Fruit fly (Drosophila melanogaster) whole organism, embryonic: Measurements from ENCODE around the gene tweek.
A peak's percentile ranks its signal among the peaks of the same experiment; 100 is the strongest.

Experiments
- Atf-2 ChIP-seq: fragments of 200-800 bp; sonication (Bioruptor generic); optimal IDR thresholded peaks from 2 replicates; lab custom pipeline; 2016; ENCODE audit warnings: missing biosample characterization, missing genetic modification characterization
- Blimp-1 ChIP-seq: fragments of 200-800 bp; sonication (Bioruptor generic); optimal IDR thresholded peaks from 3 replicates; lab custom pipeline; 2018; ENCODE audit warnings: missing biosample characterization, missing genetic modification characterization, mild to moderate bottlenecking, moderate library complexity, missing genetic modification reagents
- CG11085 ChIP-seq: fragments of 200-800 bp; sonication (Bioruptor generic); IDR thresholded peaks from 2 replicates; pipeline ENCODE4 v1.3.6; 2022; ENCODE audit warnings: missing biosample characterization, missing genetic modification characterization
- CG11398 ChIP-seq: fragments of 200-800 bp; sonication (Bioruptor generic); optimal IDR thresholded peaks from 2 replicates; lab custom pipeline; 2016; ENCODE audit warnings: missing biosample characterization, missing genetic modification characterization
- CG11504 ChIP-seq: fragments of 200-800 bp; sonication (Bioruptor generic); optimal IDR thresholded peaks from 3 replicates; lab custom pipeline; 2019; ENCODE audit warnings: missing biosample characterization, mild to moderate bottlenecking, missing genetic modification characterization, moderate library complexity
- CG12219 ChIP-seq: fragments of 200-800 bp; sonication (Bioruptor generic); optimal IDR thresholded peaks from 3 replicates; lab custom pipeline; 2018; ENCODE audit warnings: missing biosample characterization, mild to moderate bottlenecking, missing genetic modification characterization
- CG13287 ChIP-seq: fragments of 200-800 bp; sonication (Bioruptor generic); IDR thresholded peaks from 2 replicates; pipeline ENCODE4 v1.3.6; 2022; ENCODE audit warnings: missing biosample characterization, missing genetic modification characterization; ENCODE audit not compliant: partially characterized antibody
- CG14965 ChIP-seq: fragments of 200-800 bp; sonication (Bioruptor generic); optimal IDR thresholded peaks from 2 replicates; lab custom pipeline; 2016; ENCODE audit warnings: missing biosample characterization, missing genetic modification characterization, borderline replicate concordance
- CG15011 ChIP-seq: fragments of 200-800 bp; sonication (Bioruptor generic); optimal IDR thresholded peaks from 3 replicates; lab custom pipeline; 2018; ENCODE audit warnings: missing biosample characterization, mild to moderate bottlenecking, missing genetic modification characterization
- CG15601 ChIP-seq: fragments of 200-800 bp; sonication (Bioruptor generic); optimal IDR thresholded peaks from 3 replicates; lab custom pipeline; 2019; ENCODE audit warnings: missing biosample characterization, mild to moderate bottlenecking, missing genetic modification characterization, moderate library complexity
- CG17361 ChIP-seq: fragments of 200-800 bp; sonication (Bioruptor generic); IDR thresholded peaks from 3 replicates; pipeline ENCODE4 v1.3.6; 2022; ENCODE audit warnings: missing biosample characterization, missing genetic modification characterization
- CG1832 ChIP-seq: fragments of 200-800 bp; sonication (Bioruptor generic); optimal IDR thresholded peaks from 2 replicates; lab custom pipeline; 2017; ENCODE audit warnings: missing biosample characterization, mild to moderate bottlenecking, missing genetic modification characterization, inconsistent platforms
- CG18619 ChIP-seq: fragments of 200-800 bp; sonication (Bioruptor generic); optimal IDR thresholded peaks from 3 replicates; lab custom pipeline; 2017; ENCODE audit warnings: missing biosample characterization, mild to moderate bottlenecking, missing genetic modification characterization
- CG2712 ChIP-seq: fragments of 200-800 bp; optimal IDR thresholded peaks from 3 replicates; lab custom pipeline; 2019; ENCODE audit warnings: missing biosample characterization, mild to moderate bottlenecking, missing genetic modification characterization, moderate library complexity
- CG32532 ChIP-seq: fragments of 200-800 bp; sonication (Bioruptor generic); IDR thresholded peaks from 2 replicates; pipeline ENCODE4 v1.3.6; 2022; ENCODE audit warnings: missing biosample characterization, missing genetic modification characterization
- CG33557 ChIP-seq: fragments of 200-800 bp; sonication (Bioruptor generic); optimal IDR thresholded peaks from 2 replicates; lab custom pipeline; 2019; ENCODE audit warnings: missing biosample characterization, mild to moderate bottlenecking, missing genetic modification characterization, moderate library complexity
- CG4328 ChIP-seq: fragments of 200-800 bp; sonication (Bioruptor generic); optimal IDR thresholded peaks from 3 replicates; lab custom pipeline; 2017; ENCODE audit warnings: missing biosample characterization, missing genetic modification reagents, missing genetic modification characterization
- CG6683 ChIP-seq: fragments of 200-800 bp; sonication (Bioruptor generic); optimal IDR thresholded peaks from 2 replicates; lab custom pipeline; 2017; ENCODE audit warnings: missing biosample characterization, mild to moderate bottlenecking, missing genetic modification characterization, missing genetic modification reagents
- CG8290 ChIP-seq, 3 experiments: fragments of 200-800 bp; sonication (Bioruptor generic); optimal IDR thresholded peaks; 2 replicates each; lab custom pipeline; 2016 to 2019; ENCODE audit warnings: missing biosample characterization in 3 of 3, missing genetic modification characterization in 3 of 3, mild to moderate bottlenecking in 2 of 3, moderate library complexity in 1 of 3
- CTCF ChIP-seq: fragments of 200-800 bp; sonication (Bioruptor generic); optimal IDR thresholded peaks from 2 replicates; lab custom pipeline; 2017; ENCODE audit warnings: missing biosample characterization, mild to moderate bottlenecking, missing genetic modification characterization, moderate library complexity
- Chrac-16 ChIP-seq: fragments of 200-800 bp; sonication (Bioruptor generic); optimal IDR thresholded peaks from 3 replicates; lab custom pipeline; 2016; ENCODE audit warnings: missing biosample characterization, missing genetic modification characterization
- Drgx ChIP-seq: fragments of 200-800 bp; sonication (Bioruptor generic); IDR thresholded peaks from 2 replicates; pipeline ENCODE4 v1.3.6; 2022; ENCODE audit warnings: missing biosample characterization, missing genetic modification characterization
- Fer1 ChIP-seq: fragments of 200-800 bp; sonication (Bioruptor generic); optimal IDR thresholded peaks from 2 replicates; lab custom pipeline; 2017; ENCODE audit warnings: missing biosample characterization, mild to moderate bottlenecking, missing genetic modification characterization
- H2.0 ChIP-seq: fragments of 200-800 bp; sonication (Bioruptor generic); IDR thresholded peaks from 2 replicates; pipeline ENCODE4 v1.3.6; 2022; ENCODE audit warnings: missing biosample characterization, missing genetic modification characterization
- HmgZ ChIP-seq: fragments of 200-800 bp; sonication (Bioruptor generic); optimal IDR thresholded peaks from 2 replicates; lab custom pipeline; 2018; ENCODE audit warnings: missing biosample characterization, mild to moderate bottlenecking, missing genetic modification characterization
- Lim3 ChIP-seq: fragments of 200-800 bp; sonication (Bioruptor generic); IDR thresholded peaks from 2 replicates; pipeline ENCODE4 v1.3.6; 2022; ENCODE audit warnings: missing biosample characterization, missing genetic modification characterization
- MBD-R2 ChIP-seq: fragments of 200-800 bp; sonication (Bioruptor generic); IDR thresholded peaks from 2 replicates; pipeline ENCODE4 v1.3.6; 2022; ENCODE audit warnings: missing biosample characterization, missing genetic modification characterization
- Med ChIP-seq: fragments of 200-800 bp; sonication (Bioruptor generic); peaks from one replicate; lab custom pipeline; 2016; ENCODE audit warnings: missing biosample characterization, missing genetic modification characterization, mild to moderate bottlenecking, inconsistent platforms, moderate library complexity
- NC2β ChIP-seq: fragments of 200-800 bp; sonication (Bioruptor generic); optimal IDR thresholded peaks from 2 replicates; lab custom pipeline; 2016; ENCODE audit warnings: missing biosample characterization, missing genetic modification characterization
- Optix ChIP-seq: fragments of 200-800 bp; sonication (Bioruptor generic); IDR thresholded peaks from 3 replicates; pipeline ENCODE4 v1.3.6; 2022; ENCODE audit warnings: missing biosample characterization, missing genetic modification characterization
- Poxn ChIP-seq: fragments of 200-800 bp; sonication (Bioruptor generic); IDR thresholded peaks from 2 replicates; pipeline ENCODE4 v1.3.6; 2022; ENCODE audit warnings: missing biosample characterization, missing genetic modification characterization
- Six4 ChIP-seq: fragments of 200-800 bp; sonication (Bioruptor generic); optimal IDR thresholded peaks from 2 replicates; lab custom pipeline; 2016; ENCODE audit warnings: missing biosample characterization, missing genetic modification characterization
- Vsx1 ChIP-seq: fragments of 200-800 bp; sonication (Bioruptor generic); optimal IDR thresholded peaks from 2 replicates; lab custom pipeline; 2017; ENCODE audit warnings: missing biosample characterization, mild to moderate bottlenecking, missing genetic modification characterization, missing genetic modification reagents
- Xbp1 ChIP-seq: fragments of 200-800 bp; sonication (Bioruptor generic); optimal IDR thresholded peaks from 3 replicates; lab custom pipeline; 2016; ENCODE audit warnings: missing biosample characterization, mild to moderate bottlenecking, missing genetic modification characterization
- abd-A ChIP-seq: fragments of 200-800 bp; sonication (Bioruptor generic); optimal IDR thresholded peaks from 3 replicates; lab custom pipeline; 2019; ENCODE audit warnings: missing biosample characterization, mild to moderate bottlenecking, missing genetic modification characterization, moderate library complexity
- ci ChIP-seq: fragments of 200-800 bp; sonication (Bioruptor generic); IDR thresholded peaks from 3 replicates; pipeline ENCODE4 v1.3.6; 2022; ENCODE audit warnings: missing biosample characterization, missing genetic modification characterization
- cwo ChIP-seq: fragments of 200-800 bp; sonication (Bioruptor generic); optimal IDR thresholded peaks from 3 replicates; lab custom pipeline; 2017; ENCODE audit warnings: missing biosample characterization, missing genetic modification characterization, mild to moderate bottlenecking, moderate library complexity, missing genetic modification reagents
- da ChIP-seq: fragments of 200-800 bp; sonication (Bioruptor generic); optimal IDR thresholded peaks from 2 replicates; lab custom pipeline; 2016; ENCODE audit warnings: missing biosample characterization, missing genetic modification characterization
- dmrt99B ChIP-seq: fragments of 200-800 bp; sonication (Bioruptor generic); optimal IDR thresholded peaks from 2 replicates; lab custom pipeline; 2018; ENCODE audit warnings: missing biosample characterization, mild to moderate bottlenecking, missing genetic modification characterization, moderate library complexity
- exex ChIP-seq: fragments of 200-800 bp; sonication (Bioruptor generic); optimal IDR thresholded peaks from 4 replicates; lab custom pipeline; 2018; ENCODE audit warnings: missing biosample characterization, mild to moderate bottlenecking, missing genetic modification characterization, moderate library complexity
- gem ChIP-seq: fragments of 200-800 bp; sonication (Bioruptor generic); optimal IDR thresholded peaks from 2 replicates; lab custom pipeline; 2019; ENCODE audit warnings: missing biosample characterization, mild to moderate bottlenecking, missing genetic modification characterization, moderate library complexity
- ham ChIP-seq: fragments of 200-800 bp; sonication (Bioruptor generic); IDR thresholded peaks from 2 replicates; pipeline ENCODE4 v1.3.6; 2022; ENCODE audit warnings: missing biosample characterization, missing genetic modification characterization
- slp2 ChIP-seq: fragments of 200-800 bp; sonication (Bioruptor generic); optimal IDR thresholded peaks from 2 replicates; lab custom pipeline; 2016; ENCODE audit warnings: missing biosample characterization, missing genetic modification characterization
- stwl ChIP-seq: fragments of 200-800 bp; sonication (Bioruptor generic); optimal IDR thresholded peaks from 3 replicates; lab custom pipeline; 2018; ENCODE audit warnings: missing biosample characterization, mild to moderate bottlenecking, missing genetic modification characterization, moderate library complexity
- tin ChIP-seq: fragments of 200-800 bp; sonication (Bioruptor generic); optimal IDR thresholded peaks from 3 replicates; lab custom pipeline; 2016; ENCODE audit warnings: missing biosample characterization, missing genetic modification characterization
- trh ChIP-seq: fragments of 200-800 bp; sonication (Bioruptor generic); optimal IDR thresholded peaks from 2 replicates; lab custom pipeline; 2016; ENCODE audit warnings: missing biosample characterization, missing genetic modification characterization
- ttk ChIP-seq: fragments of 200-800 bp; sonication (Bioruptor generic); IDR thresholded peaks from 2 replicates; pipeline ENCODE4 v2.1.2; 2022; ENCODE audit warnings: missing biosample characterization, missing genetic modification characterization
- usp ChIP-seq: fragments of >200 bp; optimal IDR thresholded peaks from 2 replicates; lab custom pipeline; 2017; ENCODE audit warnings: missing biosample characterization, missing genetic modification characterization
- vvl ChIP-seq: fragments of 200-800 bp; sonication (Bioruptor generic); IDR thresholded peaks from 2 replicates; pipeline ENCODE4 v1.3.6; 2022; ENCODE audit warnings: missing biosample characterization, missing genetic modification characterization
- zen ChIP-seq: fragments of 200-800 bp; sonication (Bioruptor generic); optimal IDR thresholded peaks from 3 replicates; lab custom pipeline; 2018; ENCODE audit warnings: missing biosample characterization, mild to moderate bottlenecking, missing genetic modification characterization, moderate library complexity

Gene tweek

DNA sequence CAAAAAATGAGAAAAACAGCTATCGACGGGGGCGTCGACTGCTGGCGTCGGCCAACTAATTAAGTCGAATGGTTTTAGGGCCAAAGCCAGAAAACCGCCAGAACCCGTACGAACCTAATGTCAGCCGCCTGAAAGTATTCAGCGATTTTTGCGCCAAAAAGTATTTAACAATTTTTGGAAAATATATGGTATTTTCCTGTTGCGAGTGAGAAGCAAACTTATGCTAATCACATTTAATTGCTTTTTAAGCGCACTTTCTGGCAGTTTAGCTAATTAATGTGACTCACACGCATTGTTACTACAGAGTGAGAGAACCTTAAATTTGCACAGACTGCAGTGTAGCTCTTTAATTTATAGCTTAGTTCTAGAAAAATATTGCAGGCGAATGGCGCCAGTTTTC is 25.8 kb upstream of the tweek start:
- TF ChIP-seq Vsx1 = peak; percentile 37
- TF ChIP-seq Chrac-16 = no peak
- TF ChIP-seq Med = peak; percentile 47
- TF ChIP-seq vvl (GFP tag; lab: Robert Waterston, UW) = peak; percentile 35; the same call in 1 of the 2 replicates
- TF ChIP-seq CG15011 (GFP tag; lab: Kevin White, UChicago) = no peak
- TF ChIP-seq CG13287 (GFP tag; lab: Robert Waterston, UW) = peak; percentile 16; the same call in 1 of the 2 replicates
- TF ChIP-seq ci (GFP tag; lab: Robert Waterston, UW) = 0 out of 3 replicates have a peak, but pooled peaks have one; percentile 22
- peak; percentile 11 for TF ChIP-seq zen (tag; lab: Kevin White, UChicago)
- no peak for TF ChIP-seq CG8290 (GFP tag; optimal IDR thresholded peaks at IDR 0.05; lab: Kevin White, UChicago)
- peak in 1 of 2 experiments; percentile 14 for TF ChIP-seq CG8290 (tag; optimal IDR thresholded peaks at IDR 0.05; lab: Kevin White, UChicago)
- TF ChIP-seq CTCF (GFP tag; lab: Kevin White, UChicago) = peak; percentile 5
- peak; percentile 75 for TF ChIP-seq exex (tag; lab: Kevin White, UChicago)

DNA sequence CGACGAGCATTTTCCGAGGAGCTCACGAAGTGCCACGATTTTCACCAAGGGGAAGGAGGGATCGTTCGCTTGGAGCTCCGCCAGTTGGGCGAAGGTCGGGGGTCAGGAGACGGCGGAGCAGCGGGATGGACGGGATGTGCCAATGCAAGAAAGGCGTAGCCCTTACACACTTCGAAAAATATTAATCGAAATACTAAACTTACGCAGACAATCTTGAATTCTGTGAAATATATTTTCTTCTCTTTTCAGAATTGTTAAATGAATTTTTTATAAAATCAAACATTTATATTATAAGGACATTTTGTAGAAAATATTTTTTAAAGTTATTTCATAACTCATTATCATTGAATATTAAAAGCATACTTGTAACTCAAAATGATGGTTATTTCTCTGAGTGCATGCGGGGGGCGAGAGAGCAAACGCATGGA is 19.4 kb upstream of the tweek start:
- TF ChIP-seq trh (GFP tag; lab: Kevin White, UChicago) = no peak
- TF ChIP-seq da (GFP tag; lab: Kevin White, UChicago) = no peak
- TF ChIP-seq Poxn (GFP tag; lab: Robert Waterston, UW) = no peak
- TF ChIP-seq Six4 (GFP tag; lab: Kevin White, UChicago) = no peak
- TF ChIP-seq cwo (GFP tag; lab: Kevin White, UChicago) = no peak
- peak; percentile 76 for TF ChIP-seq gem (tag; lab: Kevin White, UChicago)
- no peak for TF ChIP-seq slp2 (GFP tag; lab: Kevin White, UChicago)
- peak; percentile 26; the same call in 1 of the 2 replicates for TF ChIP-seq H2.0 (GFP tag; lab: Robert Waterston, UW)
- TF ChIP-seq CG11398 (GFP tag; lab: Kevin White, UChicago) = no peak
- no peak for TF ChIP-seq Lim3 (GFP tag; lab: Robert Waterston, UW)
- TF ChIP-seq CG1832 (GFP tag; lab: Kevin White, UChicago) = no peak
- TF ChIP-seq CG14965 (GFP tag; lab: Kevin White, UChicago) = no peak
- TF ChIP-seq MBD-R2 (GFP tag; lab: Robert Waterston, UW) = no peak
- no peak for TF ChIP-seq CG4328 (GFP tag; lab: Kevin White, UChicago)
- TF ChIP-seq Fer1 (GFP tag; lab: Kevin White, UChicago) = no peak
- TF ChIP-seq CG17361 (GFP tag; lab: Robert Waterston, UW) = peak; percentile 69; the same call in 2 of the 3 replicates
- TF ChIP-seq CG11085 (GFP tag; lab: Robert Waterston, UW) = no peak
- TF ChIP-seq CG6683 (GFP tag; lab: Kevin White, UChicago) = no peak
- no peak for TF ChIP-seq stwl
- no peak for TF ChIP-seq Optix
- peak; percentile 55 for TF ChIP-seq CG18619 (GFP tag; lab: Kevin White, UChicago)
- TF ChIP-seq dmrt99B (tag; lab: Kevin White, UChicago) = peak; percentile 75
- peak; percentile 43 for TF ChIP-seq Xbp1 (GFP tag; lab: Kevin White, UChicago)
- peak; percentile 71 for TF ChIP-seq ttk (GFP tag; lab: Robert Waterston, UW)
- TF ChIP-seq CG12219 (GFP tag; lab: Kevin White, UChicago) = no peak
- no peak for TF ChIP-seq CG32532 (GFP tag; lab: Robert Waterston, UW)
- no peak for TF ChIP-seq NC2β (GFP tag; lab: Kevin White, UChicago)
- no peak for TF ChIP-seq tin (GFP tag; lab: Kevin White, UChicago)
- no peak for TF ChIP-seq abd-A (tag; lab: Kevin White, UChicago)
- TF ChIP-seq CG33557 (GFP tag; lab: Kevin White, UChicago) = no peak
- no peak for TF ChIP-seq usp (GFP tag; lab: Kevin White, UChicago)
- TF ChIP-seq CG11504 (tag; lab: Kevin White, UChicago) = peak; percentile 74
- no peak for TF ChIP-seq Atf-2 (GFP tag; lab: Kevin White, UChicago)
- TF ChIP-seq CG2712 (tag; lab: Kevin White, UChicago) = peak; percentile 72
- no peak for TF ChIP-seq ham (GFP tag; lab: Robert Waterston, UW)
- TF ChIP-seq Blimp-1 (GFP tag; lab: Kevin White, UChicago) = peak; percentile 60
- TF ChIP-seq CG15601 (tag; lab: Kevin White, UChicago) = peak; percentile 34
- no peak for TF ChIP-seq HmgZ
- TF ChIP-seq Drgx = peak; percentile 23; the same call in 1 of the 2 replicates
